Fruit fly (Drosophila melanogaster): ENCODE results near the gene Or10a.

Gene Or10a

dm6 chrX:11417322-11417721, at the start of gene Or10a, which contains the start of gene Gr10a:
Gene Or10a, minus strand, starts transcription at chrX:11417422.
Gene Gr10a, minus strand, starts transcription at chrX:11417422.
- no peak for TF ChIP-seq Dll (optimal IDR thresholded peaks at IDR 0.05)
- no peak for TF ChIP-seq pan (optimal IDR thresholded peaks at IDR 0.05)
- TF ChIP-seq usp (GFP tag; optimal IDR thresholded peaks at IDR 0.05): no peak
- TF ChIP-seq EcR (GFP tag; optimal IDR thresholded peaks at IDR 0.05): no peak
- no peak for TF ChIP-seq CG8478 (optimal IDR thresholded peaks at IDR 0.05)
- TF ChIP-seq psq (optimal IDR thresholded peaks at IDR 0.05): no peak

- TF ChIP-seq Dll (optimal IDR thresholded peaks at IDR 0.05): no peak
- no peak for TF ChIP-seq usp (GFP tag; optimal IDR thresholded peaks at IDR 0.05)
- TF ChIP-seq psq (optimal IDR thresholded peaks at IDR 0.05): no peak
- TF ChIP-seq pan (optimal IDR thresholded peaks at IDR 0.05): no peak
- no peak for TF ChIP-seq EcR (GFP tag; optimal IDR thresholded peaks at IDR 0.05)
- TF ChIP-seq CG8478 (optimal IDR thresholded peaks at IDR 0.05): no peak
Measured at dm6 chrX:11466757-11467156, 49.5 kb upstream of the Or10a start.

dm6 chrX:11464047-11464446, 46.8 kb upstream of the Or10a start:
- TF ChIP-seq pan (optimal IDR thresholded peaks at IDR 0.05) (no peak), usp (GFP tag; optimal IDR thresholded peaks at IDR 0.05) (no peak), CG8478 (optimal IDR thresholded peaks at IDR 0.05) (no peak), Dll (optimal IDR thresholded peaks at IDR 0.05) (no peak), psq (optimal IDR thresholded peaks at IDR 0.05) (no peak), EcR (GFP tag; optimal IDR thresholded peaks at IDR 0.05) (no peak)

dm6 chrX:11458912-11459836, 42.0 kb upstream of the Or10a start, which contains the start of gene CG43155:
Gene CG43155, plus strand, starts transcription at chrX:11459786.
- no peak for TF ChIP-seq EcR (GFP tag; optimal IDR thresholded peaks at IDR 0.05)
- no peak for TF ChIP-seq pan (optimal IDR thresholded peaks at IDR 0.05)
- TF ChIP-seq Dll (optimal IDR thresholded peaks at IDR 0.05): no peak
- TF ChIP-seq usp (GFP tag; optimal IDR thresholded peaks at IDR 0.05): no peak
- no peak for TF ChIP-seq CG8478 (optimal IDR thresholded peaks at IDR 0.05)
- no peak for TF ChIP-seq psq (optimal IDR thresholded peaks at IDR 0.05)

- no peak for TF ChIP-seq Dll (optimal IDR thresholded peaks at IDR 0.05)
- no peak for TF ChIP-seq CG8478 (optimal IDR thresholded peaks at IDR 0.05)
- no peak for TF ChIP-seq EcR (GFP tag; optimal IDR thresholded peaks at IDR 0.05)
- no peak for TF ChIP-seq psq (optimal IDR thresholded peaks at IDR 0.05)
- TF ChIP-seq pan (optimal IDR thresholded peaks at IDR 0.05): no peak
Measured at dm6 chrX:11457149-11457548, 39.9 kb upstream of the Or10a start.

- TF ChIP-seq EcR (GFP tag; optimal IDR thresholded peaks at IDR 0.05) (no peak), pan (optimal IDR thresholded peaks at IDR 0.05) (no peak), CG8478 (optimal IDR thresholded peaks at IDR 0.05) (no peak)
Measured at dm6 chrX:11454189-11454882, 37.1 kb upstream of the Or10a start, which contains the start of the genes Evi5 and HP5. Gene Evi5, minus strand, starts transcription at chrX:11454386. Gene HP5, plus strand, starts transcription at chrX:11454786.

dm6 chrX:11453638-11454037, 36.4 kb upstream of the Or10a start:
- TF ChIP-seq pan (optimal IDR thresholded peaks at IDR 0.05) (no peak), Dll (optimal IDR thresholded peaks at IDR 0.05) (no peak), EcR (GFP tag; optimal IDR thresholded peaks at IDR 0.05) (no peak), CG8478 (optimal IDR thresholded peaks at IDR 0.05) (no peak), usp (GFP tag; optimal IDR thresholded peaks at IDR 0.05) (no peak), psq (optimal IDR thresholded peaks at IDR 0.05) (no peak)

dm6 chrX:11452846-11453391, 35.7 kb upstream of the Or10a start:
- TF ChIP-seq psq (optimal IDR thresholded peaks at IDR 0.05) (no peak), pan (optimal IDR thresholded peaks at IDR 0.05) (no peak), CG8478 (optimal IDR thresholded peaks at IDR 0.05) (no peak), usp (GFP tag; optimal IDR thresholded peaks at IDR 0.05) (no peak), Dll (optimal IDR thresholded peaks at IDR 0.05) (no peak), EcR (GFP tag; optimal IDR thresholded peaks at IDR 0.05) (no peak)

dm6 chrX:11451630-11452029, 34.4 kb upstream of the Or10a start:
- TF ChIP-seq pan (optimal IDR thresholded peaks at IDR 0.05) (no peak), EcR (GFP tag; optimal IDR thresholded peaks at IDR 0.05) (no peak), usp (GFP tag; optimal IDR thresholded peaks at IDR 0.05) (no peak), psq (optimal IDR thresholded peaks at IDR 0.05) (no peak), Dll (optimal IDR thresholded peaks at IDR 0.05) (no peak), CG8478 (optimal IDR thresholded peaks at IDR 0.05) (no peak)

dm6 chrX:11451027-11451572, 33.9 kb upstream of the Or10a start:
- no peak for TF ChIP-seq pan (optimal IDR thresholded peaks at IDR 0.05)

- TF ChIP-seq Dll (optimal IDR thresholded peaks at IDR 0.05): no peak
Measured at dm6 chrX:11450406-11450805, 33.2 kb upstream of the Or10a start.
